Worm (Caenorhabditis elegans) whole organism, L2 larva: ENCODE results near the gene fil-2.

Experiments
- C34F6.9 ChIP-seq: fragments of 150-350 bp; optimal IDR thresholded peaks from 2 replicates; lab custom pipeline; 2014; ENCODE audit warnings: missing biosample characterization, missing genetic modification characterization
- F13H6.1 ChIP-seq: sonication (generic microtip); optimal IDR thresholded peaks from 2 replicates; lab custom pipeline; 2016; ENCODE audit warnings: missing genetic modification characterization, missing compliant biosample characterization
- R02D3.7 ChIP-seq: fragments of 150-350 bp; optimal IDR thresholded peaks from 2 replicates; lab custom pipeline; 2014; ENCODE audit warnings: missing biosample characterization, missing genetic modification characterization
- Y55F3AM.14 ChIP-seq: fragments of 200-800 bp; sonication (Bioruptor generic); optimal IDR thresholded peaks from 2 replicates; lab custom pipeline; 2018; ENCODE audit warnings: mild to moderate bottlenecking, missing genetic modification characterization, missing compliant biosample characterization
- ZK546.5 ChIP-seq: sonication (generic microtip); optimal IDR thresholded peaks from 2 replicates; lab custom pipeline; 2017; ENCODE audit warnings: missing biosample characterization, missing genetic modification characterization
- alr-1 ChIP-seq: fragments of 150-350 bp; optimal IDR thresholded peaks from 2 replicates; lab custom pipeline; 2014; ENCODE audit warnings: missing biosample characterization, missing genetic modification characterization
- aly-2 ChIP-seq: fragments of 150-350 bp; optimal IDR thresholded peaks from 2 replicates; lab custom pipeline; 2014; ENCODE audit warnings: missing biosample characterization, missing genetic modification characterization
- ama-1 ChIP-seq: fragments of 150-350 bp; optimal IDR thresholded peaks from 2 replicates; lab custom pipeline; 2018; ENCODE audit warnings: inconsistent platforms
- blmp-1 ChIP-seq: sonication (generic microtip); optimal IDR thresholded peaks from 2 replicates; lab custom pipeline; 2017; ENCODE audit warnings: missing genetic modification characterization, mild to moderate bottlenecking, missing compliant biosample characterization, antibody characterized with exemption, moderate library complexity; ENCODE audit not compliant: insufficient read depth
- ceh-16 ChIP-seq: fragments of 150-350 bp; optimal IDR thresholded peaks from 2 replicates; lab custom pipeline; 2014; ENCODE audit warnings: missing biosample characterization, missing genetic modification characterization
- ceh-82 ChIP-seq: fragments of 150-350 bp; optimal IDR thresholded peaks from 2 replicates; lab custom pipeline; 2014; ENCODE audit warnings: missing biosample characterization, missing genetic modification characterization
- crh-2 ChIP-seq: sonication (generic microtip); optimal IDR thresholded peaks from 2 replicates; lab custom pipeline; 2017; ENCODE audit warnings: missing biosample characterization, missing genetic modification characterization
- dmd-4 ChIP-seq: sonication (generic microtip); optimal IDR thresholded peaks from 2 replicates; lab custom pipeline; 2017; ENCODE audit warnings: missing biosample characterization, missing genetic modification characterization
- egl-27 ChIP-seq: sonication (generic microtip); optimal IDR thresholded peaks from 3 replicates; lab custom pipeline; 2017; ENCODE audit warnings: missing biosample characterization, missing genetic modification reagents, missing genetic modification characterization
- elt-1 ChIP-seq: fragments of 150-350 bp; optimal IDR thresholded peaks from 2 replicates; lab custom pipeline; 2014; ENCODE audit warnings: missing biosample characterization, missing genetic modification characterization
- elt-3 ChIP-seq: sonication (generic microtip); optimal IDR thresholded peaks from 2 replicates; lab custom pipeline; 2017; ENCODE audit warnings: missing biosample characterization, missing genetic modification characterization
- fos-1 ChIP-seq: fragments of 150-350 bp; optimal IDR thresholded peaks from 2 replicates; lab custom pipeline; 2014; ENCODE audit warnings: missing biosample characterization, missing genetic modification characterization
- gmeb-1 ChIP-seq: fragments of 150-350 bp; optimal IDR thresholded peaks from 2 replicates; lab custom pipeline; 2014; ENCODE audit warnings: missing biosample characterization, missing genetic modification characterization
- lin-11 ChIP-seq: fragments of 150-350 bp; sonication (generic microtip); optimal IDR thresholded peaks from 2 replicates; lab custom pipeline; 2014; ENCODE audit warnings: missing biosample characterization, missing genetic modification characterization, inconsistent platforms, mixed read lengths
- lin-13 ChIP-seq: fragments of 150-350 bp; optimal IDR thresholded peaks from 2 replicates; lab custom pipeline; 2014; ENCODE audit warnings: missing biosample characterization, missing genetic modification reagents, missing genetic modification characterization
- lin-39 ChIP-seq: fragments of 150-350 bp; optimal IDR thresholded peaks from 2 replicates; lab custom pipeline; 2014; ENCODE audit warnings: missing biosample characterization, missing genetic modification reagents, missing genetic modification characterization
- lsy-2 ChIP-seq, 2 experiments: fragments of 150-350 bp in 1 of 2; sonication (generic microtip) in 1 of 2; optimal IDR thresholded peaks; 2 replicates each; lab custom pipeline; 2014 to 2017; ENCODE audit warnings: missing biosample characterization in 2 of 2, missing genetic modification characterization in 2 of 2
- mab-5 ChIP-seq: fragments of 150-350 bp; optimal IDR thresholded peaks from 2 replicates; lab custom pipeline; 2014; ENCODE audit warnings: missing biosample characterization, missing genetic modification characterization
- mbf-1 ChIP-seq: sonication (generic microtip); optimal IDR thresholded peaks from 2 replicates; lab custom pipeline; 2017; ENCODE audit warnings: missing biosample characterization, missing genetic modification characterization
- mdl-1 ChIP-seq, 2 experiments: fragments of 150-350 bp in 1 of 2; sonication (generic microtip) in 1 of 2; optimal IDR thresholded peaks; 2 replicates each; lab custom pipeline; 2017; ENCODE audit warnings: missing biosample characterization in 2 of 2, missing genetic modification characterization in 2 of 2
- nhr-10 ChIP-seq: sonication (generic microtip); optimal IDR thresholded peaks from 2 replicates; lab custom pipeline; 2017; ENCODE audit warnings: missing biosample characterization, missing genetic modification characterization
- nhr-11 ChIP-seq: fragments of 150-350 bp; optimal IDR thresholded peaks from 2 replicates; lab custom pipeline; 2014; ENCODE audit warnings: missing biosample characterization, missing genetic modification characterization
- nhr-12 ChIP-seq: fragments of 150-350 bp; optimal IDR thresholded peaks from 2 replicates; lab custom pipeline; 2014; ENCODE audit warnings: missing biosample characterization, missing genetic modification characterization
- nhr-129 ChIP-seq: fragments of 150-350 bp; optimal IDR thresholded peaks from 2 replicates; lab custom pipeline; 2014; ENCODE audit warnings: missing biosample characterization, missing genetic modification characterization
- nhr-21 ChIP-seq: fragments of 150-350 bp; optimal IDR thresholded peaks from 2 replicates; lab custom pipeline; 2014; ENCODE audit warnings: missing biosample characterization, missing genetic modification characterization
- nhr-23 ChIP-seq: fragments of 150-350 bp; optimal IDR thresholded peaks from 2 replicates; lab custom pipeline; 2014; ENCODE audit warnings: missing biosample characterization, missing genetic modification reagents, missing genetic modification characterization
- nhr-237 ChIP-seq: fragments of 150-350 bp; optimal IDR thresholded peaks from 2 replicates; lab custom pipeline; 2014; ENCODE audit warnings: missing biosample characterization, missing genetic modification characterization
- nhr-25 ChIP-seq: fragments of 150-350 bp; sonication (generic microtip); optimal IDR thresholded peaks from 3 replicates; lab custom pipeline; 2014; ENCODE audit warnings: missing biosample characterization, missing genetic modification characterization
- nhr-6 ChIP-seq: fragments of 150-350 bp; optimal IDR thresholded peaks from 2 replicates; lab custom pipeline; 2014; ENCODE audit warnings: missing biosample characterization, missing genetic modification characterization
- nhr-77 ChIP-seq: fragments of 150-350 bp; optimal IDR thresholded peaks from 2 replicates; lab custom pipeline; 2014; ENCODE audit warnings: missing biosample characterization, missing genetic modification characterization
- peb-1 ChIP-seq: fragments of 150-350 bp; optimal IDR thresholded peaks from 2 replicates; lab custom pipeline; 2014; ENCODE audit warnings: missing biosample characterization, missing genetic modification characterization
- sem-4 ChIP-seq: fragments of 150-350 bp; optimal IDR thresholded peaks from 2 replicates; lab custom pipeline; 2014; ENCODE audit warnings: missing biosample characterization, missing genetic modification reagents, missing genetic modification characterization
- skn-1 ChIP-seq: sonication (generic microtip); optimal IDR thresholded peaks from 2 replicates; lab custom pipeline; 2017; ENCODE audit warnings: missing biosample characterization, missing genetic modification characterization
- sma-3 ChIP-seq: sonication (generic microtip); optimal IDR thresholded peaks from 2 replicates; lab custom pipeline; 2016; ENCODE audit warnings: missing genetic modification reagents, missing genetic modification characterization, missing compliant biosample characterization
- sma-9 ChIP-seq, 2 experiments: fragments of 150-350 bp in 1 of 2; sonication (generic microtip) in 1 of 2; optimal IDR thresholded peaks; 2 replicates each; lab custom pipeline; 2014 to 2016; ENCODE audit warnings: missing genetic modification characterization in 2 of 2, mild to moderate bottlenecking in 1 of 2, missing biosample characterization in 1 of 2, missing compliant biosample characterization in 1 of 2, missing genetic modification reagents in 1 of 2, moderate library complexity in 1 of 2
- snpc-4 ChIP-seq: fragments of 150-350 bp; optimal IDR thresholded peaks from 2 replicates; lab custom pipeline; 2014; ENCODE audit warnings: missing biosample characterization, missing genetic modification characterization
- unc-39 ChIP-seq: fragments of 150-350 bp; optimal IDR thresholded peaks from 2 replicates; lab custom pipeline; 2014; ENCODE audit warnings: missing biosample characterization, missing genetic modification characterization
- unc-55 ChIP-seq: fragments of 150-350 bp; sonication (generic microtip); optimal IDR thresholded peaks from 3 replicates; lab custom pipeline; 2014; ENCODE audit warnings: missing biosample characterization, missing genetic modification reagents, missing genetic modification characterization
- unc-62 ChIP-seq: fragments of 150-350 bp; optimal IDR thresholded peaks from 2 replicates; lab custom pipeline; 2014; ENCODE audit warnings: missing biosample characterization, missing genetic modification reagents, missing genetic modification characterization
- zag-1 ChIP-seq: fragments of 150-350 bp; optimal IDR thresholded peaks from 2 replicates; lab custom pipeline; 2014; ENCODE audit warnings: missing biosample characterization, missing genetic modification characterization
- ztf-1 ChIP-seq: fragments of 200-800 bp; sonication (Bioruptor generic); conservative IDR thresholded peaks from 2 replicates; pipeline ENCODE4 v1.3.6; 2022; ENCODE audit warnings: missing genetic modification characterization, missing compliant biosample characterization
- ztf-11 ChIP-seq: sonication (generic microtip); optimal IDR thresholded peaks from 2 replicates; lab custom pipeline; 2017; ENCODE audit warnings: missing biosample characterization, missing genetic modification characterization
- ztf-4 ChIP-seq: fragments of 150-350 bp; optimal IDR thresholded peaks from 2 replicates; lab custom pipeline; 2014; ENCODE audit warnings: missing biosample characterization, missing genetic modification characterization

Gene fil-2

ce11 chrV:6270552-6270951 is 8.3 kb upstream of the fil-2 start, which contains the start of gene F31F7.2:
F31F7.2 (plus strand) TSS chrV:6270852.
- no peak for TF ChIP-seq skn-1 (tag; lab: Kevin White, UChicago)
- no peak for TF ChIP-seq ztf-1 (GFP tag; lab: Robert Waterston, UW)
- TF ChIP-seq sma-3 (GFP tag; lab: Kevin White, UChicago), result no peak
- TF ChIP-seq blmp-1 (tag; lab: Kevin White, UChicago), result no peak
- TF ChIP-seq peb-1, result no peak
- TF ChIP-seq nhr-129 (tag; lab: Kevin White, UChicago), result no peak
- TF ChIP-seq F13H6.1 (tag; lab: Kevin White, UChicago), result no peak
- no peak for TF ChIP-seq zag-1 (tag; lab: Kevin White, UChicago)
- no peak for TF ChIP-seq snpc-4 (tag; lab: Kevin White, UChicago)
- TF ChIP-seq sem-4 (tag; lab: Kevin White, UChicago), result no peak
- no peak for TF ChIP-seq nhr-21 (tag; lab: Kevin White, UChicago)
- TF ChIP-seq nhr-237 (tag; lab: Kevin White, UChicago), result no peak
- TF ChIP-seq aly-2 (tag; lab: Kevin White, UChicago), result no peak
- TF ChIP-seq alr-1 (tag; lab: Kevin White, UChicago), result no peak
- TF ChIP-seq fos-1 (tag; lab: Kevin White, UChicago), result no peak
- TF ChIP-seq gmeb-1, result no peak
- TF ChIP-seq unc-39 (tag; lab: Kevin White, UChicago), result no peak
- TF ChIP-seq ZK546.5, result no peak
- no peak for TF ChIP-seq dmd-4 (tag; lab: Kevin White, UChicago)
- no peak for TF ChIP-seq crh-2 (tag; lab: Kevin White, UChicago)

- TF ChIP-seq ztf-4 (tag; lab: Kevin White, UChicago) (no peak), lin-13 (GFP tag; lab: Kevin White, UChicago) (no peak), sma-3 (GFP tag; lab: Kevin White, UChicago) (peak; percentile 67), elt-3 (tag; lab: Kevin White, UChicago) (no peak), lsy-2 (tag; optimal IDR thresholded peaks at IDR 0.05; lab: Kevin White, UChicago) (peak in 1 of 2 experiments; percentile 21), elt-1 (tag; lab: Kevin White, UChicago) (no peak), nhr-23 (tag; lab: Kevin White, UChicago) (no peak), lin-11 (tag; lab: Kevin White, UChicago) (no peak), mbf-1 (tag; lab: Kevin White, UChicago) (no peak), ZK546.5 (no peak), zag-1 (tag; lab: Kevin White, UChicago) (no peak), blmp-1 (tag; lab: Kevin White, UChicago) (peak; percentile 18), nhr-77 (tag; lab: Kevin White, UChicago) (no peak), aly-2 (tag; lab: Kevin White, UChicago) (no peak), crh-2 (tag; lab: Kevin White, UChicago) (peak; percentile 80), ztf-11 (tag; lab: Kevin White, UChicago) (no peak), gmeb-1 (peak; percentile 50), C34F6.9 (tag; lab: Kevin White, UChicago) (no peak), lin-39 (no peak), ama-1 (no peak), nhr-11 (tag; lab: Kevin White, UChicago) (no peak), mab-5 (tag; lab: Kevin White, UChicago) (no peak), nhr-129 (tag; lab: Kevin White, UChicago) (no peak), Y55F3AM.14 (GFP tag; lab: Kevin White, UChicago) (peak; percentile 42), R02D3.7 (no peak), ztf-1 (GFP tag; lab: Robert Waterston, UW) (no peak), unc-55 (no peak), ceh-16 (tag; lab: Kevin White, UChicago) (no peak), unc-39 (tag; lab: Kevin White, UChicago) (no peak), mdl-1 (tag; optimal IDR thresholded peaks at IDR 0.05; lab: Kevin White, UChicago) (peak in 1 of 2 experiments; percentile 38), sem-4 (tag; lab: Kevin White, UChicago) (no peak), nhr-12 (tag; lab: Kevin White, UChicago) (no peak), fos-1 (tag; lab: Kevin White, UChicago) (peak; percentile 89), nhr-21 (tag; lab: Kevin White, UChicago) (peak; percentile 69), nhr-25 (tag; lab: Kevin White, UChicago) (peak; percentile 52), dmd-4 (tag; lab: Kevin White, UChicago) (no peak), skn-1 (tag; lab: Kevin White, UChicago) (no peak), ceh-82 (no peak), snpc-4 (tag; lab: Kevin White, UChicago) (no peak), peb-1 (no peak), sma-9 (GFP tag; optimal IDR thresholded peaks at IDR 0.05; lab: Kevin White, UChicago) (peak; percentile 87), sma-9 (tag; optimal IDR thresholded peaks at IDR 0.05; lab: Kevin White, UChicago) (no peak), alr-1 (tag; lab: Kevin White, UChicago) (no peak), nhr-6 (no peak), unc-62 (GFP tag; lab: Kevin White, UChicago) (no peak), egl-27 (tag; lab: Kevin White, UChicago) (no peak), F13H6.1 (tag; lab: Kevin White, UChicago) (peak; percentile 12), nhr-237 (tag; lab: Kevin White, UChicago) (no peak), nhr-10 (tag; lab: Kevin White, UChicago) (no peak)
These were observed 3.6 kb upstream of the fil-2 start for ce11 chrV:6275209-6275608.
